Worm (Caenorhabditis elegans) whole organism, L2 larva: ENCODE results near the gene lin-37.

Experiments
- lin-39 ChIP-seq: fragments of 150-350 bp; optimal IDR thresholded peaks from 2 replicates; lab custom pipeline; 2014; ENCODE audit warnings: missing biosample characterization, missing genetic modification reagents, missing genetic modification characterization
- ztf-4 ChIP-seq: fragments of 150-350 bp; optimal IDR thresholded peaks from 2 replicates; lab custom pipeline; 2014; ENCODE audit warnings: missing biosample characterization, missing genetic modification characterization

- TF ChIP-seq lin-39 (tag; lab: Kevin White, UChicago): no peak
- no peak for TF ChIP-seq ztf-4 (tag; lab: Kevin White, UChicago)
These were observed 9.8 kb downstream of the lin-37 start, which contains the start of gene R01H2.1 for ce11 chrIII:7062580-7062979.
